Worm (Caenorhabditis elegans): ENCODE data around the gene algn-9.

algn-9 gene

ce11 chrII:10569498-10569897 is 14.6 kb upstream of the algn-9 start:
- TF ChIP-seq ama-1 (optimal IDR thresholded peaks at IDR 0.05) (no peak), ets-7 (tag; optimal IDR thresholded peaks at IDR 0.05) (no peak)

- no peak for TF ChIP-seq sea-1 (GFP tag; conservative IDR thresholded peaks at IDR 0.05)
Observed at ce11 chrII:10570302-10570701, 13.8 kb upstream of the algn-9 start, which contains the start of gene txt-13. Gene txt-13 (plus strand): TSS chrII:10570602.

- TF ChIP-seq hnd-1 (tag; optimal IDR thresholded peaks at IDR 0.05) (no peak), ets-7 (tag; optimal IDR thresholded peaks at IDR 0.05) (no peak), sea-1 (GFP tag; conservative IDR thresholded peaks at IDR 0.05) (no peak), ama-1 (optimal IDR thresholded peaks at IDR 0.05) (no peak), scrt-1 (GFP tag; IDR thresholded peaks at IDR 0.05) (no peak), tbx-11 (GFP tag; IDR thresholded peaks at IDR 0.05) (no peak), flt-1 (GFP tag; IDR thresholded peaks at IDR 0.05) (no peak), hmbx-1 (tag; optimal IDR thresholded peaks at IDR 0.05) (no peak), hmg-4 (GFP tag; optimal IDR thresholded peaks at IDR 0.05) (no peak), F13C5.2 (tag; optimal IDR thresholded peaks at IDR 0.05) (no peak), tbx-37 (GFP tag; conservative IDR thresholded peaks at IDR 0.05) (no peak), B0310.2 (tag; optimal IDR thresholded peaks at IDR 0.05) (no peak), ceh-36 (tag; optimal IDR thresholded peaks at IDR 0.05) (no peak), pes-1 (GFP tag; IDR thresholded peaks at IDR 0.05) (no peak), tra-4 (tag; optimal IDR thresholded peaks at IDR 0.05) (no peak), aly-1 (tag; optimal IDR thresholded peaks at IDR 0.05) (no peak), ceh-13 (GFP tag; optimal IDR thresholded peaks at IDR 0.05) (no peak)
Observed at ce11 chrII:10571967-10572366, 12.2 kb upstream of the algn-9 start, which contains the start of gene C06A1.3. Gene C06A1.3 (plus strand): TSS chrII:10572267.

- no peak for TF ChIP-seq ceh-36 (tag; optimal IDR thresholded peaks at IDR 0.05)
- TF ChIP-seq tra-4 (tag; optimal IDR thresholded peaks at IDR 0.05), result no peak
- TF ChIP-seq tbx-37 (GFP tag; conservative IDR thresholded peaks at IDR 0.05), result no peak
- TF ChIP-seq pes-1 (GFP tag; IDR thresholded peaks at IDR 0.05), result no peak
- no peak for TF ChIP-seq tbx-11 (GFP tag; IDR thresholded peaks at IDR 0.05)
- no peak for TF ChIP-seq flt-1 (GFP tag; IDR thresholded peaks at IDR 0.05)
- TF ChIP-seq ama-1 (optimal IDR thresholded peaks at IDR 0.05), result no peak
Observed at ce11 chrII:10574177-10574576, 10.0 kb upstream of the algn-9 start.

- TF ChIP-seq ceh-36 (tag; optimal IDR thresholded peaks at IDR 0.05), result no peak
- TF ChIP-seq pes-1 (GFP tag; IDR thresholded peaks at IDR 0.05), result no peak
- TF ChIP-seq tra-4 (tag; optimal IDR thresholded peaks at IDR 0.05), result no peak
- no peak for TF ChIP-seq F13C5.2 (tag; optimal IDR thresholded peaks at IDR 0.05)
- no peak for TF ChIP-seq scrt-1 (GFP tag; IDR thresholded peaks at IDR 0.05)
- TF ChIP-seq aly-1 (tag; optimal IDR thresholded peaks at IDR 0.05), result no peak
- TF ChIP-seq ama-1 (optimal IDR thresholded peaks at IDR 0.05), result no peak
- TF ChIP-seq B0310.2 (tag; optimal IDR thresholded peaks at IDR 0.05), result no peak
- TF ChIP-seq sea-1 (GFP tag; conservative IDR thresholded peaks at IDR 0.05), result no peak
- TF ChIP-seq ceh-13 (GFP tag; optimal IDR thresholded peaks at IDR 0.05), result no peak
- no peak for TF ChIP-seq tbx-37 (GFP tag; conservative IDR thresholded peaks at IDR 0.05)
- TF ChIP-seq hnd-1 (tag; optimal IDR thresholded peaks at IDR 0.05), result no peak
- TF ChIP-seq flt-1 (GFP tag; IDR thresholded peaks at IDR 0.05), result no peak
- TF ChIP-seq ets-7 (tag; optimal IDR thresholded peaks at IDR 0.05), result no peak
- TF ChIP-seq hmg-4 (GFP tag; optimal IDR thresholded peaks at IDR 0.05), result no peak
Observed at ce11 chrII:10578843-10579430, 5.2 kb upstream of the algn-9 start, which contains the start of gene rpb-6. Gene rpb-6 (plus strand): TSS chrII:10579380.

ce11 chrII:10579655-10580054 is 4.5 kb upstream of the algn-9 start, which contains the start of gene dohh-1:
Gene dohh-1 (plus strand): TSS chrII:10579955.
- TF ChIP-seq hnd-1 (tag; optimal IDR thresholded peaks at IDR 0.05), result no peak
- no peak for TF ChIP-seq F13C5.2 (tag; optimal IDR thresholded peaks at IDR 0.05)
- no peak for TF ChIP-seq hmbx-1 (tag; optimal IDR thresholded peaks at IDR 0.05)
- TF ChIP-seq flt-1 (GFP tag; IDR thresholded peaks at IDR 0.05), result no peak
- TF ChIP-seq ama-1 (optimal IDR thresholded peaks at IDR 0.05), result no peak
- no peak for TF ChIP-seq ets-7 (tag; optimal IDR thresholded peaks at IDR 0.05)
- no peak for TF ChIP-seq tbx-11 (GFP tag; IDR thresholded peaks at IDR 0.05)
- no peak for TF ChIP-seq tra-4 (tag; optimal IDR thresholded peaks at IDR 0.05)

- TF ChIP-seq tbx-11 (GFP tag; IDR thresholded peaks at IDR 0.05), result no peak
- TF ChIP-seq ets-7 (tag; optimal IDR thresholded peaks at IDR 0.05), result no peak
- TF ChIP-seq hnd-1 (tag; optimal IDR thresholded peaks at IDR 0.05), result no peak
- no peak for TF ChIP-seq F13C5.2 (tag; optimal IDR thresholded peaks at IDR 0.05)
- no peak for TF ChIP-seq hmbx-1 (tag; optimal IDR thresholded peaks at IDR 0.05)
- TF ChIP-seq tbx-37 (GFP tag; conservative IDR thresholded peaks at IDR 0.05), result no peak
- no peak for TF ChIP-seq hmg-4 (GFP tag; optimal IDR thresholded peaks at IDR 0.05)
- no peak for TF ChIP-seq pes-1 (GFP tag; IDR thresholded peaks at IDR 0.05)
- no peak for TF ChIP-seq ama-1 (optimal IDR thresholded peaks at IDR 0.05)
- TF ChIP-seq sea-1 (GFP tag; conservative IDR thresholded peaks at IDR 0.05), result no peak
- no peak for TF ChIP-seq aly-1 (tag; optimal IDR thresholded peaks at IDR 0.05)
- no peak for TF ChIP-seq B0310.2 (tag; optimal IDR thresholded peaks at IDR 0.05)
- no peak for TF ChIP-seq ceh-13 (GFP tag; optimal IDR thresholded peaks at IDR 0.05)
Observed at ce11 chrII:10580833-10581232, 3.3 kb upstream of the algn-9 start, which contains the start of gene dap-3. Gene dap-3 (plus strand): TSS chrII:10581133.

- TF ChIP-seq F13C5.2 (tag; optimal IDR thresholded peaks at IDR 0.05) (no peak), aly-1 (tag; optimal IDR thresholded peaks at IDR 0.05) (no peak), tbx-11 (GFP tag; IDR thresholded peaks at IDR 0.05) (no peak), tra-4 (tag; optimal IDR thresholded peaks at IDR 0.05) (no peak), ets-7 (tag; optimal IDR thresholded peaks at IDR 0.05) (no peak), sea-1 (GFP tag; conservative IDR thresholded peaks at IDR 0.05) (no peak), B0310.2 (tag; optimal IDR thresholded peaks at IDR 0.05) (no peak), hmbx-1 (tag; optimal IDR thresholded peaks at IDR 0.05) (no peak), hnd-1 (tag; optimal IDR thresholded peaks at IDR 0.05) (no peak), ama-1 (optimal IDR thresholded peaks at IDR 0.05) (no peak), ceh-13 (GFP tag; optimal IDR thresholded peaks at IDR 0.05) (no peak), tbx-37 (GFP tag; conservative IDR thresholded peaks at IDR 0.05) (no peak), flt-1 (GFP tag; IDR thresholded peaks at IDR 0.05) (no peak), hmg-4 (GFP tag; optimal IDR thresholded peaks at IDR 0.05) (no peak), ceh-36 (tag; optimal IDR thresholded peaks at IDR 0.05) (no peak), pes-1 (GFP tag; IDR thresholded peaks at IDR 0.05) (no peak), scrt-1 (GFP tag; IDR thresholded peaks at IDR 0.05) (no peak)
Observed at ce11 chrII:10582318-10582717, 1.8 kb upstream of the algn-9 start, which contains the start of gene mrps-22. Gene mrps-22 (plus strand): TSS chrII:10582618.

All from whole organism, early embryonic.